Fruit fly (Drosophila melanogaster): ENCODE measurements around the gene ear.

DNA sequence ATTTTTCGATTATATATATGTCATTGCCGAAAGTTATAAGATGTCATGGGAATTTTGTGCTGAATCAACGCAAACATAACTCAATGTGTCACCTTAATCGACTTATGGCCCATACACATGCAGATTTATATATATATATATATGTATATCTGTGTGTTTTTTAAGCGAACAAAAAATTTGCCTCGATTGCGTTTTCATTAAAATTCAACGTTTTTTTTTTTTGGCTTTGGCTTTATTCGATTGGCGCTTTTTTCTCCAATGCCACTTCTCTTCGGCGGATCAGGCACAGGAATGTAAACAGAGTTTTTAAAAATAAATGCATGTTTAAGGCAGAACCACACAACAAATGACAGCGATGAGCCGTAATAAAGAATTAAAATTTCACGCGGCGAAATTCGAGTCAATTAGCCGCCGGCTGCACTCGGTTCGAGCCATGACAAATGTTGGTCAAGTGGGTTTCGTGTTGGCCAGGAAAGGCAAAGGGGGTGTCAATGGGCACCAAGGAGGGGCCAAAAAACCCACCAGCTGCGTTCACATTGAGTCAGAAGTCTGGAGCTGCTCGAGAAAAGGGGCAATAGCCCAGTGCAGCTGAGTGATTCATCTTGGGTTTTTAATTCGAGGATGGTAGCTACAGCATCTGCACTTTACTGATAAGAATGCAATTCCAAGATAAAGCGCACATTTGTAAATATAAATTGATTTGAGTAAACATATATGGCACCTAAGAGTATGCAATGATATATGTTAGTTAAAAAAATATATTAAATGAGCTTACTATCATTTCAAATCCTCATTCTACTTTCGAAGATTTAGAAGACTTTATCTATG is 37.4 kb upstream of the ear start:
- no peak for TF ChIP-seq Blimp-1 (GFP tag; optimal IDR thresholded peaks at IDR 0.05)
- no peak for TF ChIP-seq Met (GFP tag; optimal IDR thresholded peaks at IDR 0.05)
- no peak for TF ChIP-seq Sox14 (GFP tag; optimal IDR thresholded peaks at IDR 0.05)
- no peak for TF ChIP-seq Eip93F (GFP tag; optimal IDR thresholded peaks at IDR 0.05)
- TF ChIP-seq ss (GFP tag; optimal IDR thresholded peaks at IDR 0.05) = no peak
- TF ChIP-seq CG4318 (GFP tag; optimal IDR thresholded peaks at IDR 0.05) = no peak
- TF ChIP-seq eg (GFP tag; IDR thresholded peaks at IDR 0.05) = no peak
- TF ChIP-seq Sox15 (GFP tag; optimal IDR thresholded peaks at IDR 0.05) = no peak
- no peak for TF ChIP-seq fkh (GFP tag; optimal IDR thresholded peaks at IDR 0.05)
- no peak for TF ChIP-seq vri (GFP tag; optimal IDR thresholded peaks at IDR 0.05)
